Worm (Caenorhabditis elegans) whole organism, midembryonic: ENCODE results near the gene scd-1.

Source experiments
- T22C8.4 ChIP-seq: fragments of 200-800 bp; sonication (Bioruptor generic); IDR thresholded peaks from 2 replicates; pipeline ENCODE4 v1.3.6; 2022; ENCODE audit warnings: missing genetic modification characterization, missing compliant biosample characterization
- cog-1 ChIP-seq: sonication (generic microtip); optimal IDR thresholded peaks from 2 replicates; lab custom pipeline; 2016; ENCODE audit warnings: missing genetic modification characterization, missing compliant biosample characterization
- flt-1 ChIP-seq: fragments of 200-800 bp; sonication (Bioruptor generic); IDR thresholded peaks from 2 replicates; pipeline ENCODE4 v1.3.6; 2022; ENCODE audit warnings: missing genetic modification characterization, missing compliant biosample characterization
- klf-2 ChIP-seq: fragments of 200-800 bp; sonication (Bioruptor generic); conservative IDR thresholded peaks from 2 replicates; pipeline ENCODE4 v1.3.6; 2022; ENCODE audit warnings: missing genetic modification reagents, missing genetic modification characterization, missing compliant biosample characterization
- med-1 ChIP-seq: sonication (generic microtip); optimal IDR thresholded peaks from 2 replicates; lab custom pipeline; 2017; ENCODE audit warnings: missing genetic modification characterization, mild to moderate bottlenecking, missing compliant biosample characterization, antibody characterized with exemption, missing genetic modification reagents; ENCODE audit not compliant: insufficient read depth
- ref-1 ChIP-seq: fragments of 200-800 bp; sonication (Bioruptor generic); conservative IDR thresholded peaks from 2 replicates; pipeline ENCODE4 v1.3.6; 2022; ENCODE audit warnings: missing genetic modification reagents, missing genetic modification characterization, missing compliant biosample characterization
- tab-1 ChIP-seq: fragments of 200-800 bp; sonication (Bioruptor generic); IDR thresholded peaks from 2 replicates; pipeline ENCODE4 v1.3.6; 2022; ENCODE audit warnings: missing genetic modification characterization, missing compliant biosample characterization
- ztf-23 ChIP-seq: fragments of 200-800 bp; sonication (Bioruptor generic); IDR thresholded peaks from 2 replicates; pipeline ENCODE4 v1.3.6; 2022; ENCODE audit warnings: missing genetic modification reagents, missing genetic modification characterization, missing compliant biosample characterization
- ztf-29 ChIP-seq: fragments of 200-800 bp; sonication (Bioruptor generic); IDR thresholded peaks from 2 replicates; pipeline ENCODE4 v1.3.6; 2022; ENCODE audit warnings: missing genetic modification reagents, missing genetic modification characterization, missing compliant biosample characterization

DNA sequence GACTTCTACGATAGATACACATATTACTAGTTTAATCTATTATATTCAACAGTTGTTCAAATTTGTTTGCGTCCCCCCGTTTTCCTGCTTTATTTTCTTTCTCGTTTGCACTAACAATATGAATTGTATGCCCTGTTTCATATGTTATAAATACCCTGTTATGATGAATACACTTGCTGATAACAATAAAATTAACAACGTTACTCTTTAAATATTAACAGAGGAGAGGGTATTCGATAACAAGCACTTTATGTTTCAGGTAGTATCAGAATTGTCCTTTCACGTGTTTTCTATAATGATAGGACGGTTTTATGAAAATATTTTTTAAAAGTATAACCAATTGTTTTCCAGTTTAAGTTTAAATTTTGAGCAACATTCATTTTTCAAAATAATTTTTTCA is 47.1 kb downstream of the scd-1 start:
- TF ChIP-seq flt-1 (GFP tag; lab: Robert Waterston, UW): no peak
- no peak for TF ChIP-seq ztf-23 (GFP tag; lab: Robert Waterston, UW)
- TF ChIP-seq tab-1: no peak
- TF ChIP-seq cog-1 (tag; lab: Kevin White, UChicago): no peak
- TF ChIP-seq med-1 (GFP tag; lab: Kevin White, UChicago): no peak
- no peak for TF ChIP-seq ztf-29 (GFP tag; lab: Robert Waterston, UW)
- TF ChIP-seq klf-2 (GFP tag; lab: Robert Waterston, UW): no peak
- TF ChIP-seq ref-1 (GFP tag; lab: Robert Waterston, UW): no peak
- TF ChIP-seq T22C8.4 (GFP tag; lab: Robert Waterston, UW): no peak
